Fruit fly (Drosophila melanogaster) whole organism, prepupa: ENCODE measurements around the gene CG14034.

Experiments
- Blimp-1 ChIP-seq: fragments of 200-800 bp; sonication (Bioruptor generic); optimal IDR thresholded peaks from 3 replicates; lab custom pipeline; 2017; ENCODE audit warnings: missing biosample characterization, missing genetic modification characterization, mild to moderate bottlenecking, moderate library complexity, missing genetic modification reagents
- CG10631 ChIP-seq: fragments of 200-800 bp; sonication (Bioruptor generic); optimal IDR thresholded peaks from 2 replicates; lab custom pipeline; 2016; ENCODE audit warnings: missing biosample characterization, missing genetic modification characterization
- CG10669 ChIP-seq: fragments of 200-800 bp; sonication (Bioruptor generic); optimal IDR thresholded peaks from 3 replicates; lab custom pipeline; 2018; ENCODE audit warnings: missing biosample characterization, mild to moderate bottlenecking, missing genetic modification characterization, moderate library complexity
- CG11294 ChIP-seq: fragments of 200-800 bp; sonication (Bioruptor generic); IDR thresholded peaks from 2 replicates; pipeline ENCODE4 v1.3.6; 2022; ENCODE audit warnings: missing biosample characterization, missing genetic modification characterization
- CG11762 ChIP-seq: fragments of 200-800 bp; sonication (Bioruptor generic); optimal IDR thresholded peaks from 3 replicates; lab custom pipeline; 2016; ENCODE audit warnings: missing biosample characterization, missing genetic modification characterization; ENCODE audit not compliant: insufficient read depth
- CG11902 ChIP-seq: fragments of 200-800 bp; sonication (Bioruptor generic); optimal IDR thresholded peaks from 3 replicates; lab custom pipeline; 2016; ENCODE audit warnings: missing biosample characterization, missing genetic modification characterization
- CG15336 ChIP-seq: fragments of 200-800 bp; sonication (Bioruptor generic); IDR thresholded peaks from 2 replicates; pipeline ENCODE4 v1.3.6; 2022; ENCODE audit warnings: missing biosample characterization, missing genetic modification characterization
- CG1621 ChIP-seq: fragments of 200-800 bp; sonication (Bioruptor generic); optimal IDR thresholded peaks from 3 replicates; lab custom pipeline; 2018; ENCODE audit warnings: missing biosample characterization, mild to moderate bottlenecking, missing genetic modification characterization
- CG16779 ChIP-seq: fragments of 200-800 bp; sonication (Bioruptor generic); optimal IDR thresholded peaks from 3 replicates; lab custom pipeline; 2017; ENCODE audit warnings: missing biosample characterization, mild to moderate bottlenecking, missing genetic modification characterization
- CG3032 ChIP-seq: fragments of 200-800 bp; optimal IDR thresholded peaks from 2 replicates; lab custom pipeline; 2019; ENCODE audit warnings: missing biosample characterization, mild to moderate bottlenecking, missing genetic modification characterization, moderate library complexity
- CG32006 ChIP-seq: fragments of 200-800 bp; sonication (Bioruptor generic); optimal IDR thresholded peaks from 3 replicates; lab custom pipeline; 2017; ENCODE audit warnings: missing biosample characterization, mild to moderate bottlenecking, missing genetic modification characterization
- CG34406 ChIP-seq: fragments of 200-800 bp; sonication (Bioruptor generic); optimal IDR thresholded peaks from 3 replicates; lab custom pipeline; 2016; ENCODE audit warnings: missing biosample characterization, missing genetic modification characterization
- CG3919 ChIP-seq: fragments of 200-800 bp; sonication (Bioruptor generic); optimal IDR thresholded peaks from 3 replicates; lab custom pipeline; 2016; ENCODE audit warnings: missing biosample characterization, missing genetic modification characterization
- CG6163 ChIP-seq: fragments of 200-800 bp; sonication (Bioruptor generic); IDR thresholded peaks from 3 replicates; pipeline ENCODE4 v1.3.6; 2022; ENCODE audit warnings: missing biosample characterization, missing genetic modification characterization
- CG6276 ChIP-seq: fragments of 200-800 bp; sonication (Bioruptor generic); optimal IDR thresholded peaks from 2 replicates; lab custom pipeline; 2017; ENCODE audit warnings: missing biosample characterization, mild to moderate bottlenecking, missing genetic modification characterization
- CG6792 ChIP-seq: fragments of 200-800 bp; sonication (Bioruptor generic); optimal IDR thresholded peaks from 3 replicates; lab custom pipeline; 2016; ENCODE audit warnings: missing biosample characterization, missing genetic modification characterization
- CG6808 ChIP-seq: fragments of 200-800 bp; sonication (Bioruptor generic); optimal IDR thresholded peaks from 3 replicates; lab custom pipeline; 2017; ENCODE audit warnings: missing biosample characterization, missing genetic modification characterization, mild to moderate bottlenecking, moderate library complexity, missing genetic modification reagents
- CG6854 ChIP-seq: fragments of 200-800 bp; sonication (Bioruptor generic); optimal IDR thresholded peaks from 2 replicates; lab custom pipeline; 2017; ENCODE audit warnings: missing biosample characterization, mild to moderate bottlenecking, missing genetic modification characterization
- CG7368 ChIP-seq: fragments of 200-800 bp; sonication (Bioruptor generic); optimal IDR thresholded peaks from 3 replicates; lab custom pipeline; 2016; ENCODE audit warnings: missing biosample characterization, missing genetic modification characterization
- CG8319 ChIP-seq: fragments of 200-800 bp; sonication (Bioruptor generic); optimal IDR thresholded peaks from 3 replicates; lab custom pipeline; 2016; ENCODE audit warnings: missing biosample characterization, missing genetic modification characterization
- Eip75B ChIP-seq: fragments of 200-800 bp; sonication (Bioruptor generic); optimal IDR thresholded peaks from 3 replicates; lab custom pipeline; 2016; ENCODE audit warnings: missing biosample characterization, missing genetic modification characterization
- Eip78C ChIP-seq: fragments of 200-800 bp; sonication (Bioruptor generic); peaks from one replicate; lab custom pipeline; 2016; ENCODE audit warnings: missing biosample characterization, missing genetic modification characterization
- Eip93F ChIP-seq: fragments of 200-800 bp; sonication (Bioruptor generic); optimal IDR thresholded peaks from 2 replicates; lab custom pipeline; 2016; ENCODE audit warnings: missing biosample characterization, mild to moderate bottlenecking, missing genetic modification characterization
- Ets21C ChIP-seq: fragments of 200-800 bp; sonication (Bioruptor generic); optimal IDR thresholded peaks from 3 replicates; lab custom pipeline; 2016; ENCODE audit warnings: missing biosample characterization, missing genetic modification characterization
- Ets96B ChIP-seq: fragments of 200-800 bp; optimal IDR thresholded peaks from 2 replicates; lab custom pipeline; 2019; ENCODE audit warnings: missing biosample characterization, mild to moderate bottlenecking, missing genetic modification characterization, moderate library complexity
- Gug ChIP-seq: fragments of 200-800 bp; sonication (Bioruptor generic); IDR thresholded peaks from 2 replicates; pipeline ENCODE4 v1.3.6; 2022; ENCODE audit warnings: missing biosample characterization, missing genetic modification characterization
- Hr38 ChIP-seq: sonication (Bioruptor generic); optimal IDR thresholded peaks from 2 replicates; lab custom pipeline; 2016; ENCODE audit warnings: missing biosample characterization, missing genetic modification characterization
- Hr39 ChIP-seq: fragments of 200-800 bp; sonication (Bioruptor generic); optimal IDR thresholded peaks from 2 replicates; lab custom pipeline; 2016; ENCODE audit warnings: missing biosample characterization, missing genetic modification characterization
- Hr4 ChIP-seq: fragments of 200-800 bp; sonication (Bioruptor generic); optimal IDR thresholded peaks from 3 replicates; lab custom pipeline; 2016; ENCODE audit warnings: missing biosample characterization, missing genetic modification characterization
- Lpt ChIP-seq: fragments of 200-800 bp; sonication (Bioruptor generic); optimal IDR thresholded peaks from 3 replicates; lab custom pipeline; 2016; ENCODE audit warnings: missing biosample characterization, missing genetic modification characterization
- Met ChIP-seq: fragments of 200-800 bp; sonication (Bioruptor generic); optimal IDR thresholded peaks from 3 replicates; lab custom pipeline; 2016; ENCODE audit warnings: missing biosample characterization, missing genetic modification characterization
- OdsH ChIP-seq: fragments of 200-800 bp; sonication (Bioruptor generic); optimal IDR thresholded peaks from 3 replicates; lab custom pipeline; 2016; ENCODE audit warnings: missing biosample characterization, missing genetic modification characterization
- Sox102F ChIP-seq: fragments of 200-800 bp; sonication (Bioruptor generic); optimal IDR thresholded peaks from 2 replicates; lab custom pipeline; 2016; ENCODE audit warnings: missing biosample characterization, mild to moderate bottlenecking, missing genetic modification characterization
- Sox14 ChIP-seq: fragments of 200-800 bp; sonication (Bioruptor generic); optimal IDR thresholded peaks from 3 replicates; lab custom pipeline; 2016; ENCODE audit warnings: missing biosample characterization, missing genetic modification characterization
- Sox15 ChIP-seq: fragments of 200-800 bp; sonication (Bioruptor generic); optimal IDR thresholded peaks from 3 replicates; lab custom pipeline; 2016; ENCODE audit warnings: missing biosample characterization, missing genetic modification characterization
- achi ChIP-seq: fragments of 200-800 bp; sonication (Bioruptor generic); optimal IDR thresholded peaks from 3 replicates; lab custom pipeline; 2016; ENCODE audit warnings: missing biosample characterization, missing genetic modification characterization
- acj6 ChIP-seq: fragments of 200-800 bp; sonication (Bioruptor generic); optimal IDR thresholded peaks from 3 replicates; lab custom pipeline; 2016; ENCODE audit warnings: missing biosample characterization, missing genetic modification characterization
- cyc ChIP-seq: fragments of 200-800 bp; sonication (Bioruptor generic); optimal IDR thresholded peaks from 3 replicates; lab custom pipeline; 2016; ENCODE audit warnings: missing biosample characterization, missing genetic modification characterization
- dac ChIP-seq: fragments of 200-800 bp; sonication (Bioruptor generic); optimal IDR thresholded peaks from 2 replicates; lab custom pipeline; 2017; ENCODE audit warnings: missing biosample characterization, mild to moderate bottlenecking, missing genetic modification characterization
- dsx ChIP-seq: fragments of 200-800 bp; optimal IDR thresholded peaks from 3 replicates; lab custom pipeline; 2019; ENCODE audit warnings: missing biosample characterization, mild to moderate bottlenecking, missing genetic modification characterization, moderate library complexity; ENCODE audit not compliant: poor library complexity, severe bottlenecking
- eg ChIP-seq: fragments of 200-800 bp; sonication (Bioruptor generic); IDR thresholded peaks from 3 replicates; pipeline ENCODE4 v1.3.6; 2022; ENCODE audit warnings: missing biosample characterization, missing genetic modification characterization
- esn ChIP-seq: fragments of 200-800 bp; sonication (Bioruptor generic); optimal IDR thresholded peaks from 2 replicates; lab custom pipeline; 2016; ENCODE audit warnings: missing biosample characterization, mild to moderate bottlenecking, missing genetic modification characterization, moderate library complexity
- fd59A ChIP-seq: fragments of 200-800 bp; sonication (Bioruptor generic); optimal IDR thresholded peaks from 2 replicates; lab custom pipeline; 2017; ENCODE audit warnings: missing biosample characterization, mild to moderate bottlenecking, missing genetic modification characterization, missing genetic modification reagents
- fd85E ChIP-seq: fragments of 200-800 bp; sonication (Bioruptor generic); optimal IDR thresholded peaks from 3 replicates; lab custom pipeline; 2016; ENCODE audit warnings: missing biosample characterization, missing genetic modification characterization
- lz ChIP-seq: fragments of 200-800 bp; sonication (Bioruptor generic); optimal IDR thresholded peaks from 3 replicates; lab custom pipeline; 2016; ENCODE audit warnings: missing biosample characterization, missing genetic modification characterization
- net ChIP-seq: fragments of 200-800 bp; sonication (Bioruptor generic); optimal IDR thresholded peaks from 3 replicates; lab custom pipeline; 2016; ENCODE audit warnings: missing biosample characterization, missing genetic modification characterization
- pdm3 ChIP-seq: fragments of 200-800 bp; sonication (Bioruptor generic); optimal IDR thresholded peaks from 3 replicates; lab custom pipeline; 2016; ENCODE audit warnings: missing biosample characterization, missing genetic modification characterization
- salr ChIP-seq, 2 experiments: fragments of 200-800 bp; sonication (Bioruptor generic); optimal IDR thresholded peaks; 3 replicates each; lab custom pipeline; 2016 to 2018; ENCODE audit warnings: missing biosample characterization in 2 of 2, missing genetic modification characterization in 2 of 2, mild to moderate bottlenecking in 1 of 2
- spab ChIP-seq: fragments of 200-800 bp; sonication (Bioruptor generic); optimal IDR thresholded peaks from 2 replicates; lab custom pipeline; 2017; ENCODE audit warnings: missing biosample characterization, mild to moderate bottlenecking, missing genetic modification characterization, missing genetic modification reagents
- topi ChIP-seq: fragments of 200-800 bp; sonication (Bioruptor generic); optimal IDR thresholded peaks from 3 replicates; lab custom pipeline; 2016; ENCODE audit warnings: missing biosample characterization, missing genetic modification characterization
- vri ChIP-seq: fragments of 200-800 bp; sonication (Bioruptor generic); optimal IDR thresholded peaks from 3 replicates; lab custom pipeline; 2016; ENCODE audit warnings: missing biosample characterization, mild to moderate bottlenecking, missing genetic modification characterization

CG14034 gene

DNA sequence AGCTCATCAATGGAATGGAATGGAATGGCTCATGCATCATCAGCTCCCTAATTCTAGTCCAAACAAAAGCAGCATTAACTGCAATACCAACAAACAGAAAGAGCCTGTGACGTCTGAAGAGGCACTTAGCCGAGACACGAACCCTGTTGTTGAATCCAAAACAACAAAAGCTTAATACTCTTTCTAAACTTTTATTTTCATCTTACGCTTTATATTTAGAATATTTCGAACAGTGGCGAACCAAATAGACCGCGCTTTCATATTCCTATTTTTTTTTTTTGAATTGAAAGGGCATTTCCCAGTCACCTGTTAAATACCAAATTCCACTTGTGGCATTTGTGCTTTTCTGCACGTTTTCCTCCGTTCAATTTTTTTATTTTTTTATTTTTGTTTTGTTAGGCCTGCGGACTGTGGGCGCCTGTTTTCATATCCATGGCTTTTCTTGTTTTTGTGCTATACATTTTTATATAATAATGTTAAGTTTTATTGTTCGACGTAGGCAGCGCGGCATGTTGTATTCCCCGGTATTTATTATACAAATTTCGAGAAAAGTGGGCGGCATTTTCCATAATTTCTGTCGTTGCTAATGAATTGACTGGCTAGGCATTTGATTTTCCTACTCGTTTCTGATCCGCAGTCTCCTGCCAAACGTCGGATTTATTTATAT, 9.3 kb upstream of the CG14034 start:
- TF ChIP-seq Gug (GFP tag; lab: Robert Waterston, UW) (peak; percentile 57), CG16779 (no peak), vri (GFP tag; lab: Kevin White, UChicago) (peak; percentile 12), acj6 (GFP tag; lab: Kevin White, UChicago) (peak; percentile 46), CG6808 (GFP tag; lab: Kevin White, UChicago) (no peak), Sox102F (GFP tag; lab: Kevin White, UChicago) (peak; percentile 6), CG15336 (GFP tag; lab: Robert Waterston, UW) (peak; percentile 84), Ets96B (no peak), Sox14 (GFP tag; lab: Kevin White, UChicago) (peak; percentile 34), Eip93F (GFP tag; lab: Kevin White, UChicago) (no peak), fd85E (GFP tag; lab: Kevin White, UChicago) (no peak), CG10631 (GFP tag; lab: Kevin White, UChicago) (peak; percentile 16), cyc (GFP tag; lab: Kevin White, UChicago) (peak; percentile 27), Blimp-1 (GFP tag; lab: Kevin White, UChicago) (no peak), eg (GFP tag; lab: Robert Waterston, UW) (peak; percentile 86), Hr38 (GFP tag; lab: Kevin White, UChicago) (no peak), dsx (no peak), CG11762 (GFP tag; lab: Kevin White, UChicago) (no peak), pdm3 (peak; percentile 49), Eip75B (GFP tag; lab: Kevin White, UChicago) (no peak), CG3032 (tag; lab: Kevin White, UChicago) (no peak), esn (GFP tag; lab: Kevin White, UChicago) (peak; percentile 53), Met (GFP tag; lab: Kevin White, UChicago) (peak; percentile 48), Ets21C (peak; percentile 9), lz (GFP tag; lab: Kevin White, UChicago) (peak; percentile 40), CG32006 (peak; percentile 64), salr (GFP tag; optimal IDR thresholded peaks at IDR 0.05; lab: Kevin White, UChicago) (peak in 1 of 2 experiments; percentile 4), Hr39 (GFP tag; lab: Kevin White, UChicago) (no peak), Eip78C (GFP tag; lab: Kevin White, UChicago) (no peak), CG7368 (GFP tag; lab: Kevin White, UChicago) (no peak), CG8319 (GFP tag; lab: Kevin White, UChicago) (no peak), Sox15 (no peak), CG3919 (GFP tag; lab: Kevin White, UChicago) (peak; percentile 34), spab (GFP tag; lab: Kevin White, UChicago) (no peak), CG10669 (no peak), topi (GFP tag; lab: Kevin White, UChicago) (peak; percentile 28), CG34406 (no peak), CG11294 (GFP tag; lab: Robert Waterston, UW) (peak; percentile 47; the same call in 1 of the 2 replicates), net (peak; percentile 26), OdsH (GFP tag; lab: Kevin White, UChicago) (peak; percentile 55), dac (GFP tag; lab: Kevin White, UChicago) (no peak), CG6854 (GFP tag; lab: Kevin White, UChicago) (no peak), Lpt (peak; percentile 38), CG6276 (peak; percentile 32), achi (peak; percentile 27), CG1621 (tag; lab: Kevin White, UChicago) (no peak), fd59A (GFP tag; lab: Kevin White, UChicago) (no peak), Hr4 (GFP tag; lab: Kevin White, UChicago) (peak; percentile 75), CG6792 (GFP tag; lab: Kevin White, UChicago) (peak; percentile 7), CG6163 (GFP tag; lab: Robert Waterston, UW) (peak; percentile 66; the same call in 2 of the 3 replicates), CG11902 (GFP tag; lab: Kevin White, UChicago) (no peak)
